Worm (Caenorhabditis elegans) whole organism, late embryonic: ENCODE data around the gene F15H10.8.

Source experiments
- C08G9.2 ChIP-seq: sonication (generic microtip); optimal IDR thresholded peaks from 2 replicates; lab custom pipeline; 2016; ENCODE audit warnings: mild to moderate bottlenecking, missing genetic modification characterization, moderate library complexity, missing compliant biosample characterization
- C38D4.7 ChIP-seq: fragments of 200-800 bp; sonication (Bioruptor generic); optimal IDR thresholded peaks from 2 replicates; lab custom pipeline; 2018; ENCODE audit warnings: mild to moderate bottlenecking, missing genetic modification characterization, moderate library complexity, missing compliant biosample characterization
- F13H6.1 ChIP-seq: sonication (generic microtip); optimal IDR thresholded peaks from 2 replicates; lab custom pipeline; 2016; ENCODE audit warnings: missing genetic modification characterization, missing compliant biosample characterization
- K02D7.2 ChIP-seq: sonication (generic microtip); optimal IDR thresholded peaks from 2 replicates; lab custom pipeline; 2017; ENCODE audit warnings: mild to moderate bottlenecking, missing genetic modification characterization, missing compliant biosample characterization
- T23F11.4 ChIP-seq: fragments of 200-800 bp; sonication (Bioruptor generic); optimal IDR thresholded peaks from 2 replicates; lab custom pipeline; 2018; ENCODE audit warnings: mild to moderate bottlenecking, missing genetic modification characterization, missing compliant biosample characterization
- ahr-1 ChIP-seq: sonication (generic microtip); optimal IDR thresholded peaks from 2 replicates; lab custom pipeline; 2016; ENCODE audit warnings: missing genetic modification characterization, missing compliant biosample characterization
- ama-1 ChIP-seq: fragments of 150-350 bp; optimal IDR thresholded peaks from 2 replicates; lab custom pipeline; 2014
- ceh-18 ChIP-seq: sonication (generic microtip); optimal IDR thresholded peaks from 2 replicates; lab custom pipeline; 2016; ENCODE audit warnings: missing genetic modification characterization, missing compliant biosample characterization
- ceh-2 ChIP-seq: sonication (generic microtip); optimal IDR thresholded peaks from 2 replicates; lab custom pipeline; 2016; ENCODE audit warnings: missing genotype, missing genetic modification characterization, missing compliant biosample characterization
- ceh-22 ChIP-seq: sonication (generic microtip); optimal IDR thresholded peaks from 2 replicates; lab custom pipeline; 2017; ENCODE audit warnings: missing biosample characterization, missing genetic modification characterization
- ceh-24 ChIP-seq: sonication (generic microtip); optimal IDR thresholded peaks from 2 replicates; lab custom pipeline; 2016; ENCODE audit warnings: mild to moderate bottlenecking, missing genetic modification characterization, missing compliant biosample characterization
- ceh-31 ChIP-seq: sonication (generic microtip); optimal IDR thresholded peaks from 2 replicates; lab custom pipeline; 2016; ENCODE audit warnings: missing genetic modification characterization, missing compliant biosample characterization
- ceh-34 ChIP-seq: sonication (generic microtip); optimal IDR thresholded peaks from 2 replicates; lab custom pipeline; 2016; ENCODE audit warnings: mild to moderate bottlenecking, missing genetic modification characterization, missing compliant biosample characterization
- ceh-45 ChIP-seq: fragments of 200-800 bp; sonication (Bioruptor generic); IDR thresholded peaks from 2 replicates; pipeline ENCODE4 v1.3.6; 2022; ENCODE audit warnings: missing genetic modification reagents, missing genetic modification characterization, missing compliant biosample characterization
- ceh-6 ChIP-seq: fragments of 200-800 bp; sonication (Bioruptor generic); optimal IDR thresholded peaks from 2 replicates; lab custom pipeline; 2018; ENCODE audit warnings: mild to moderate bottlenecking, missing genetic modification characterization, missing compliant biosample characterization
- che-1 ChIP-seq: sonication (generic microtip); optimal IDR thresholded peaks from 2 replicates; lab custom pipeline; 2016; ENCODE audit warnings: mild to moderate bottlenecking, missing genetic modification characterization, missing compliant biosample characterization
- dmd-4 ChIP-seq: sonication (generic microtip); optimal IDR thresholded peaks from 2 replicates; lab custom pipeline; 2016; ENCODE audit warnings: borderline replicate concordance, missing genetic modification characterization, missing compliant biosample characterization
- elt-2 ChIP-seq: sonication (generic microtip); optimal IDR thresholded peaks from 2 replicates; lab custom pipeline; 2016; ENCODE audit warnings: missing genetic modification reagents, missing genetic modification characterization, missing compliant biosample characterization
- ets-4 ChIP-seq: sonication (generic microtip); optimal IDR thresholded peaks from 2 replicates; lab custom pipeline; 2016; ENCODE audit warnings: missing genetic modification characterization, missing compliant biosample characterization
- fax-1 ChIP-seq: sonication (generic microtip); optimal IDR thresholded peaks from 2 replicates; lab custom pipeline; 2016; ENCODE audit warnings: missing genotype, missing genetic modification characterization, missing compliant biosample characterization
- fkh-6 ChIP-seq: sonication (generic microtip); optimal IDR thresholded peaks from 2 replicates; lab custom pipeline; 2016; ENCODE audit warnings: missing genetic modification characterization, missing compliant biosample characterization
- hlh-30 ChIP-seq: sonication (generic microtip); optimal IDR thresholded peaks from 2 replicates; lab custom pipeline; 2017; ENCODE audit warnings: antibody characterized with exemption, missing genetic modification characterization, missing compliant biosample characterization; ENCODE audit not compliant: insufficient read depth
- lim-6 ChIP-seq: sonication (generic microtip); optimal IDR thresholded peaks from 2 replicates; lab custom pipeline; 2016; ENCODE audit warnings: missing genetic modification characterization, missing compliant biosample characterization
- lin-11 ChIP-seq: fragments of 200-800 bp; sonication (Bioruptor generic); optimal IDR thresholded peaks from 2 replicates; lab custom pipeline; 2018; ENCODE audit warnings: mild to moderate bottlenecking, missing genetic modification characterization, missing compliant biosample characterization
- mec-3 ChIP-seq: sonication (generic microtip); optimal IDR thresholded peaks from 2 replicates; lab custom pipeline; 2016; ENCODE audit warnings: borderline replicate concordance, missing genetic modification characterization, missing compliant biosample characterization
- nfya-1 ChIP-seq: sonication (generic microtip); optimal IDR thresholded peaks from 2 replicates; lab custom pipeline; 2017; ENCODE audit warnings: missing genetic modification characterization, mild to moderate bottlenecking, missing compliant biosample characterization, antibody characterized with exemption, moderate library complexity
- pag-3 ChIP-seq: sonication (generic microtip); optimal IDR thresholded peaks from 2 replicates; lab custom pipeline; 2016; ENCODE audit warnings: missing compliant biosample characterization, missing genetic modification characterization, borderline replicate concordance
- pat-9 ChIP-seq: fragments of 200-800 bp; sonication (Bioruptor generic); optimal IDR thresholded peaks from 2 replicates; lab custom pipeline; 2018; ENCODE audit warnings: mild to moderate bottlenecking, missing genetic modification characterization, moderate library complexity, missing compliant biosample characterization
- pax-1 ChIP-seq: fragments of 150-350 bp; optimal IDR thresholded peaks from 2 replicates; lab custom pipeline; 2014; ENCODE audit warnings: missing biosample characterization, missing genetic modification characterization
- pros-1 ChIP-seq: fragments of 150-350 bp; optimal IDR thresholded peaks from 2 replicates; lab custom pipeline; 2014; ENCODE audit warnings: missing biosample characterization, missing genetic modification reagents, missing genetic modification characterization
- rnt-1 ChIP-seq: sonication (generic microtip); optimal IDR thresholded peaks from 2 replicates; lab custom pipeline; 2016; ENCODE audit warnings: missing genetic modification characterization, missing compliant biosample characterization
- sdc-2 ChIP-seq: sonication (generic microtip); optimal IDR thresholded peaks from 2 replicates; lab custom pipeline; 2016; ENCODE audit warnings: missing genotype, missing genetic modification characterization, missing compliant biosample characterization
- sox-2 ChIP-seq: fragments of 200-800 bp; sonication (Bioruptor generic); IDR thresholded peaks from 2 replicates; pipeline ENCODE4 v1.3.6; 2022; ENCODE audit warnings: missing genetic modification reagents, missing genetic modification characterization, missing compliant biosample characterization
- sox-4 ChIP-seq: sonication (generic microtip); optimal IDR thresholded peaks from 2 replicates; lab custom pipeline; 2017; ENCODE audit warnings: mild to moderate bottlenecking, missing genetic modification characterization, inconsistent platforms, missing compliant biosample characterization
- tbx-2 ChIP-seq: sonication (generic microtip); optimal IDR thresholded peaks from 2 replicates; lab custom pipeline; 2016; ENCODE audit warnings: missing genetic modification characterization, missing compliant biosample characterization
- tbx-7 ChIP-seq: sonication (generic microtip); optimal IDR thresholded peaks from 2 replicates; lab custom pipeline; 2016; ENCODE audit warnings: missing genotype, missing genetic modification characterization, missing compliant biosample characterization
- unc-3 ChIP-seq, 2 experiments: fragments of 200-800 bp in 1 of 2; sonication (Bioruptor generic) in 1 of 2; sonication (generic microtip) in 1 of 2; conservative IDR thresholded peaks in 1 of 2; optimal IDR thresholded peaks in 1 of 2; 2 replicates each; pipeline versions ENCODE4 v1.3.6 to Lab custom; 2016 to 2022; ENCODE audit warnings: missing compliant biosample characterization in 2 of 2, missing genetic modification characterization in 2 of 2, missing genetic modification reagents in 1 of 2
- unc-42 ChIP-seq: sonication (generic microtip); optimal IDR thresholded peaks from 2 replicates; lab custom pipeline; 2016; ENCODE audit warnings: missing genotype, missing genetic modification characterization, missing compliant biosample characterization
- unc-55 ChIP-seq: sonication (generic microtip); optimal IDR thresholded peaks from 2 replicates; lab custom pipeline; 2017; ENCODE audit warnings: missing biosample characterization, missing genetic modification reagents, missing genetic modification characterization
- unc-86 ChIP-seq: sonication (generic microtip); optimal IDR thresholded peaks from 2 replicates; lab custom pipeline; 2016; ENCODE audit warnings: missing genetic modification characterization, missing compliant biosample characterization
- zip-5 ChIP-seq: sonication (generic microtip); optimal IDR thresholded peaks from 2 replicates; lab custom pipeline; 2016; ENCODE audit warnings: missing genetic modification characterization, missing compliant biosample characterization

F15H10.8 gene

DNA sequence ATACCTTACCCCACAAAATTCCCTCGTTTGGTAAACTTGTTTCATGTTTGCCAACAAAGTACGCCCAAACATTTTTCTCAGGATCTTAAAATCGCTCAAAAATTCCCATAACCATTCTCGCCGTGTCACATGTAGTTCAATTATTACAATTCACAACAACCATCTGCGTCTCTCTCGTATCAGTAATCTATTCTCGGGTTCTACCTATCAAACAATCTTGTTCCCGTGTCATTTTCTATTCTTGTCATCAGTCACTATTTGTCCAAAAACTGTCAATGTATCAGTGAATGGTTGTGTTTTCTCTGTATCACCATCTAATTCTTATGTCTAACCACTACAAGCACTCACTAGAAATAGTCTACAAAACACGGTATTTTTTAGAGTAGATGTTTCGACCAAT lies 31.5 kb downstream of the F15H10.8 start:
- TF ChIP-seq ceh-6 (GFP tag; lab: Kevin White, UChicago): no peak
- no peak for TF ChIP-seq ceh-31 (tag; lab: Kevin White, UChicago)
- no peak for TF ChIP-seq C08G9.2 (tag; lab: Kevin White, UChicago)
- no peak for TF ChIP-seq unc-86 (tag; lab: Kevin White, UChicago)
- no peak for TF ChIP-seq dmd-4

DNA sequence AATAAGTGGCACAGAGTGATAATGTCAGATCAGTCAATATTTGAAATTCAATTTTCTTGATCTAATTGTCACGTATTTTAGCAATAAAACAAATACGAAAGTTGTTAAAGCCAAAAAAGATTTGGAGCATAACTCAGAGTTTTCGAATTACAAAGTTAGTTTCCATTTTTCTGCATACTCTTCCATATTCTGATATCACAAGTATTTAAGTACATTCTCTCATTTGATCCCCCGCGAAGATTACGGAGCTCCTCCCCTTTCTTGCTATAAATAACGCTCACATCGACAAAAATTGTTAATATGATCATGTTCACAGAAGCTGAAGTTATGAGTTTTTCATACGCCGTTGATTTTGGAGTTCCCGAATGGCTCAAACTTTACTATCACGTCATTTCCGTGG lies 34.4 kb downstream of the F15H10.8 start, which contains the start of gene sri-20:
sri-20 (plus strand) TSS at position 301 of the 400 bp plus-strand sequence.
- TF ChIP-seq K02D7.2 (tag; lab: Kevin White, UChicago): no peak
- no peak for TF ChIP-seq C08G9.2 (tag; lab: Kevin White, UChicago)
- TF ChIP-seq elt-2: no peak

DNA sequence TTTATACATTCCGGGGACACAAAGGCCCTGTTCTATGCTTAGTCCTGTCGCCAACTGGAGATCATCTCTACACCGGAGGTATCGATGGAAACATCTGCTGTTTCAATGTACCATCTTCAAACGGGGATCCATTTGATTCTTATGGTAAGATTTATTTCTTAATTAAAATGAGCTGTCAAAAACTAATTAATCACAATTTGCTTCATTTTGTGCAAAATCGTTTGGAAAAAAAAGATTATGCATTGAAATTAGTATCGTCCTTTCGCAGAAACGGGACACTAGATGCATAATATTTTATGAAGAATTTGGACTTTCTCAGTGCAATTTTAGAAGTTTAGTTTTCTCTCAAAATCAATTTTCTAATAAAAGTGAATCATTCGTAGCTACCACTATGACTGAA lies 38.9 kb downstream of the F15H10.8 start:
- TF ChIP-seq pros-1 (no peak), rnt-1 (tag; lab: Kevin White, UChicago) (no peak), pag-3 (tag; lab: Kevin White, UChicago) (no peak), C38D4.7 (GFP tag; lab: Kevin White, UChicago) (no peak), unc-86 (tag; lab: Kevin White, UChicago) (no peak), tbx-7 (tag; lab: Kevin White, UChicago) (no peak), elt-2 (no peak), unc-3 (GFP tag; conservative IDR thresholded peaks at IDR 0.05; lab: Robert Waterston, UW) (no peak), unc-3 (tag; optimal IDR thresholded peaks at IDR 0.05; lab: Kevin White, UChicago) (no peak), zip-5 (no peak), ahr-1 (tag; lab: Kevin White, UChicago) (no peak), ama-1 (lab: Kevin White, UChicago) (no peak), sox-2 (GFP tag; lab: Robert Waterston, UW) (no peak), unc-55 (GFP tag; lab: Kevin White, UChicago) (no peak), ceh-45 (GFP tag; lab: Robert Waterston, UW) (no peak), sdc-2 (no peak), hlh-30 (tag; lab: Kevin White, UChicago) (no peak), pax-1 (tag; lab: Kevin White, UChicago) (no peak), F13H6.1 (tag; lab: Kevin White, UChicago) (no peak), ceh-22 (tag; lab: Kevin White, UChicago) (no peak), fkh-6 (tag; lab: Kevin White, UChicago) (no peak)

DNA sequence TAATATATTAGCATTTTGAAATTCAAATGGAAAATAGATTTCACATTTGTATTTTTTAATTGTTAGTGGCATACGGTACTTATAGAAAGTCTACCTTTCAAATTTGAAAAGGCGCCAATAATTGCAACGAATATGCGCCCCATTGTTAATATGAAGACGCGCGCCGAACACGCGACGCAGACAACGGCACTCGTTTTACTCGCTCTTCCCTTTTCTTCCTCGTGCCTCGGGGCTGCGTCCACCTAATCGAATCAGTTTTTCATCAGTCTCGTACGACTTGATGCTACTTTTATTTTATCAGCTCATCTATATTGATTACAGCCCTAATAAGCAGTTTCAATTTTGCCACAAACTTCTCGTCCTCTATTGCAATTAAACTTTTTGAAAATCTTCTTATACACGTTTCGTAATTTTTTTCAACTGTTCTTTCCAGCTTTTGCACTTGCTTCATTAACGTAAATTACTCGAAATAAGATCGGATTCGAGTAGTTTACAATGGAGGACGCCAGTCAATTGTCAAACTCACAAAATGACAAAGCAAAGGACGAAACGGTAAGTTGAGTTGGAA lies 40.8 kb downstream of the F15H10.8 start, which contains the start of gene cash-1:
cash-1 (plus strand) TSS at position 432 of the 568 bp plus-strand sequence.
- TF ChIP-seq ceh-6 (GFP tag; lab: Kevin White, UChicago): no peak
- peak; percentile 23 for TF ChIP-seq ceh-18 (tag; lab: Kevin White, UChicago)
- TF ChIP-seq hlh-30 (tag; lab: Kevin White, UChicago): peak; percentile 66
- TF ChIP-seq tbx-2 (tag; lab: Kevin White, UChicago): peak; percentile 52
- peak; percentile 94 for TF ChIP-seq unc-42 (tag; lab: Kevin White, UChicago)
- TF ChIP-seq nfya-1 (tag; lab: Kevin White, UChicago): peak; percentile 39
- peak; percentile 25 for TF ChIP-seq ceh-2 (tag; lab: Kevin White, UChicago)
- peak; percentile 15 for TF ChIP-seq elt-2
- peak; percentile 10 for TF ChIP-seq ceh-34
- no peak for TF ChIP-seq ahr-1 (tag; lab: Kevin White, UChicago)
- TF ChIP-seq ceh-31 (tag; lab: Kevin White, UChicago): peak; percentile 76
- TF ChIP-seq, all 69 proteins: peak for 9

DNA sequence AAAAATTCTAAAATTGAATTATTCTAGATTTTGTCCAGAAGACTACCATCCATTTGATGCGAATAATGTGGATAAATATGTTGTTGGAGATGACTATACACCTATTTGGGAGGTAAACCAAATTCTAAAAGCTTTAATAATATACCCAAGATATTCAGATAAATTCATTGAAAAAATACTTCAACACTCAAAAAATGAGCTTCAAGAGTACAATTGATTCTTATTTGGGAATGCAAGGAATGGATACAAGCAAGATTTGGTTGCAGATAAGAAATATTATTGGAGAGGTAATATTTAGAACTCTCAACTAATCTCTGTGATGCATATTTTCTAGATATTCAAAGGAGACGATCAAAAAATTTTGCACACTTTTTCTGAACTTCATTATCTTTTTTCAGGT lies 42.5 kb downstream of the F15H10.8 start:
- TF ChIP-seq mec-3 (no peak), T23F11.4 (GFP tag; lab: Kevin White, UChicago) (no peak), pag-3 (tag; lab: Kevin White, UChicago) (no peak), ceh-34 (no peak), tbx-2 (tag; lab: Kevin White, UChicago) (no peak), sox-2 (GFP tag; lab: Robert Waterston, UW) (no peak), C08G9.2 (tag; lab: Kevin White, UChicago) (no peak), pat-9 (tag; lab: Kevin White, UChicago) (no peak), ama-1 (lab: Kevin White, UChicago) (no peak), sox-4 (tag; lab: Kevin White, UChicago) (no peak), sdc-2 (no peak), lin-11 (tag; lab: Kevin White, UChicago) (no peak), lim-6 (tag; lab: Kevin White, UChicago) (no peak), ets-4 (tag; lab: Kevin White, UChicago) (no peak), pros-1 (no peak), ceh-24 (tag; lab: Kevin White, UChicago) (no peak), unc-42 (tag; lab: Kevin White, UChicago) (no peak), che-1 (tag; lab: Kevin White, UChicago) (no peak), fax-1 (tag; lab: Kevin White, UChicago) (no peak), rnt-1 (tag; lab: Kevin White, UChicago) (no peak)
